Fruit fly (Drosophila melanogaster): ENCODE data around the gene CG33310.

Gene CG33310

dm6 chr2L:15035366-15035765 is 8.7 kb downstream of the CG33310 start, which contains the start of gene yellow-c:
yellow-c (plus strand) TSS chr2L:15035394.
- no peak for TF ChIP-seq CG17801 (GFP tag; optimal IDR thresholded peaks at IDR 0.05; ENCODE audit: partially characterized antibody)

dm6 chr2L:15038339-15039308 is 11.9 kb downstream of the CG33310 start, which contains the start of gene CIAPIN1:
CIAPIN1 (minus strand) TSS chr2L:15038861.
- TF ChIP-seq CG17801 (GFP tag; optimal IDR thresholded peaks at IDR 0.05; ENCODE audit: partially characterized antibody) = no peak

- TF ChIP-seq CG17801 (GFP tag; optimal IDR thresholded peaks at IDR 0.05; ENCODE audit: partially characterized antibody) = peak; percentile 16
These were observed 12.7 kb downstream of the CG33310 start for dm6 chr2L:15039309-15039772.

dm6 chr2L:15043718-15044117 is 17.0 kb downstream of the CG33310 start:
- no peak for TF ChIP-seq CG17801 (GFP tag; optimal IDR thresholded peaks at IDR 0.05; ENCODE audit: partially characterized antibody)

- no peak for TF ChIP-seq CG17801 (GFP tag; optimal IDR thresholded peaks at IDR 0.05; ENCODE audit: partially characterized antibody)
These were observed 26.2 kb downstream of the CG33310 start for dm6 chr2L:15052805-15053388.

- TF ChIP-seq CG17801 (GFP tag; optimal IDR thresholded peaks at IDR 0.05; ENCODE audit: partially characterized antibody) = no peak
These were observed 28.4 kb downstream of the CG33310 start for dm6 chr2L:15055105-15055504.

- TF ChIP-seq CG17801 (GFP tag; optimal IDR thresholded peaks at IDR 0.05; ENCODE audit: partially characterized antibody) = peak; percentile 63
These were observed 29.9 kb downstream of the CG33310 start for dm6 chr2L:15056359-15057220.

dm6 chr2L:15057225-15058117 is 30.8 kb downstream of the CG33310 start, which contains the start of gene ck:
ck (minus strand) TSS chr2L:15057862.
- no peak for TF ChIP-seq CG17801 (GFP tag; optimal IDR thresholded peaks at IDR 0.05; ENCODE audit: partially characterized antibody)

dm6 chr2L:15058118-15058402 is 31.4 kb downstream of the CG33310 start, which contains the start of gene CG33679:
CG33679 (plus strand) TSS chr2L:15058303.
- no peak for TF ChIP-seq CG17801 (GFP tag; optimal IDR thresholded peaks at IDR 0.05; ENCODE audit: partially characterized antibody)

- TF ChIP-seq CG17801 (GFP tag; optimal IDR thresholded peaks at IDR 0.05; ENCODE audit: partially characterized antibody) = no peak
These were observed 32.3 kb downstream of the CG33310 start for dm6 chr2L:15059000-15059399.

dm6 chr2L:15060580-15061005 is 33.9 kb downstream of the CG33310 start, which contains the start of gene TfIIS:
TfIIS (minus strand) TSS chr2L:15060757.
- TF ChIP-seq CG17801 (GFP tag; optimal IDR thresholded peaks at IDR 0.05; ENCODE audit: partially characterized antibody) = no peak

dm6 chr2L:15061368-15061767 is 34.7 kb downstream of the CG33310 start, which contains the start of the genes solo and vas:
solo (plus strand) TSS chr2L:15061656.
vas (plus strand) TSS chr2L:15061656.
- no peak for TF ChIP-seq CG17801 (GFP tag; optimal IDR thresholded peaks at IDR 0.05; ENCODE audit: partially characterized antibody)

dm6 chr2L:15062095-15062494 is 35.4 kb downstream of the CG33310 start:
- TF ChIP-seq CG17801 (GFP tag; optimal IDR thresholded peaks at IDR 0.05; ENCODE audit: partially characterized antibody) = no peak

- TF ChIP-seq CG17801 (GFP tag; optimal IDR thresholded peaks at IDR 0.05; ENCODE audit: partially characterized antibody) = no peak
These were observed 39.0 kb downstream of the CG33310 start for dm6 chr2L:15065663-15066062.
